Worm (Caenorhabditis elegans) whole organism, L1 larva: ENCODE data around the gene F16G10.11.

Experiments
- F16B12.6 ChIP-seq: fragments of 150-350 bp; optimal IDR thresholded peaks from 2 replicates; lab custom pipeline; 2014; ENCODE audit warnings: missing biosample characterization, missing genetic modification characterization
- fkh-8 ChIP-seq: sonication (generic microtip); optimal IDR thresholded peaks from 2 replicates; lab custom pipeline; 2016; ENCODE audit warnings: mild to moderate bottlenecking, missing genetic modification characterization, missing compliant biosample characterization
- fos-1 ChIP-seq: fragments of 150-350 bp; optimal IDR thresholded peaks from 2 replicates; lab custom pipeline; 2014; ENCODE audit warnings: missing biosample characterization, missing genetic modification characterization
- irx-1 ChIP-seq: sonication (generic microtip); optimal IDR thresholded peaks from 2 replicates; lab custom pipeline; 2016; ENCODE audit warnings: missing genetic modification characterization, missing compliant biosample characterization
- skn-1 ChIP-seq: fragments of 150-350 bp; optimal IDR thresholded peaks from 2 replicates; lab custom pipeline; 2014; ENCODE audit warnings: missing biosample characterization, missing genetic modification characterization
- snpc-4 ChIP-seq: fragments of 150-350 bp; optimal IDR thresholded peaks from 2 replicates; lab custom pipeline; 2014; ENCODE audit warnings: missing biosample characterization, missing genetic modification characterization
- snu-23 ChIP-seq: sonication (generic microtip); optimal IDR thresholded peaks from 2 replicates; lab custom pipeline; 2016; ENCODE audit warnings: missing genetic modification characterization, missing compliant biosample characterization
- tbx-2 ChIP-seq: sonication (generic microtip); optimal IDR thresholded peaks from 2 replicates; lab custom pipeline; 2016; ENCODE audit warnings: missing genetic modification characterization, missing compliant biosample characterization
- unc-130 ChIP-seq: fragments of 150-350 bp; optimal IDR thresholded peaks from 2 replicates; lab custom pipeline; 2017; ENCODE audit warnings: missing biosample characterization, missing genetic modification characterization, inconsistent platforms
- unc-62 ChIP-seq: fragments of 150-350 bp; optimal IDR thresholded peaks from 2 replicates; lab custom pipeline; 2014; ENCODE audit warnings: missing biosample characterization, missing genetic modification reagents, missing genetic modification characterization
- vab-15 ChIP-seq: sonication (generic microtip); optimal IDR thresholded peaks from 2 replicates; lab custom pipeline; 2017; ENCODE audit warnings: missing genotype, mild to moderate bottlenecking, missing genetic modification characterization, missing compliant biosample characterization

- TF ChIP-seq skn-1 (no peak), tbx-2 (tag; lab: Kevin White, UChicago) (no peak), unc-62 (GFP tag; lab: Kevin White, UChicago) (no peak), unc-130 (tag; lab: Kevin White, UChicago) (no peak), fkh-8 (tag; lab: Kevin White, UChicago) (no peak), snpc-4 (tag; lab: Kevin White, UChicago) (no peak), snu-23 (GFP tag; lab: Kevin White, UChicago) (no peak), fos-1 (tag; lab: Kevin White, UChicago) (no peak), vab-15 (tag; lab: Kevin White, UChicago) (no peak), irx-1 (tag; lab: Kevin White, UChicago) (no peak), F16B12.6 (no peak)
These were observed 21.6 kb downstream of the F16G10.11 start, which contains the start of gene F16G10.3 for ce11 chrII:2372090-2372489.
